Worm (Caenorhabditis elegans) whole organism, L1 larva: Measurements from ENCODE around the gene clh-6.

Source experiments
- aha-1 ChIP-seq: fragments of 150-350 bp; optimal IDR thresholded peaks from 2 replicates; lab custom pipeline; 2014; ENCODE audit warnings: missing biosample characterization, missing genetic modification characterization
- jun-1 ChIP-seq: fragments of 150-350 bp; optimal IDR thresholded peaks from 2 replicates; lab custom pipeline; 2014; ENCODE audit warnings: missing biosample characterization, missing genetic modification reagents, missing genetic modification characterization
- nhr-20 ChIP-seq: sonication (generic microtip); optimal IDR thresholded peaks from 2 replicates; lab custom pipeline; 2016; ENCODE audit warnings: mild to moderate bottlenecking, missing genetic modification characterization, missing compliant biosample characterization
- nhr-28 ChIP-seq: fragments of 150-350 bp; optimal IDR thresholded peaks from 2 replicates; lab custom pipeline; 2014; ENCODE audit warnings: missing biosample characterization, missing genetic modification characterization

DNA sequence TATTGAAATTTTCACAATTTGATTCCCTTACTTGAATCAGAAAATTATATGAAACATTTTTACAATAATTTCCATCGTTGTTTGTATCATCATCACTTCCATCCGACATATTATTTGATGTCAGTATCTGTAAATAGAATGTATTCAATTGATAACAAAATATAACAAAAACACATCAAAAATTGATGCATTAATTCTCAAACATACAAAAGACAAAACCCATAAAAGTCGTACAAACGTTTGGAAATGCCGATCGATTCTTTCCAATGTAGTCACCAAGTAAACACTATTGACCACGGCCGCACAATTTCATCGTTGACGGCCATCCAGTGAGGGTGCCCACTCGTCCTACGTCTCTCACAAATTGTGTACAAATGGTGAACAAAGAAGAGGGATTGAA is 49.9 kb downstream of the clh-6 start, which contains the start of gene add-2:
- TF ChIP-seq aha-1 (tag; lab: Kevin White, UChicago) (no peak), nhr-28 (tag; lab: Kevin White, UChicago) (no peak), jun-1 (tag; lab: Kevin White, UChicago) (no peak), nhr-20 (tag; lab: Kevin White, UChicago) (no peak)
